Fruit fly (Drosophila melanogaster): ENCODE results near the gene mfas.

- TF ChIP-seq ttk (optimal IDR thresholded peaks at IDR 0.05) (no peak), h (optimal IDR thresholded peaks at IDR 0.05) (no peak), insv (optimal IDR thresholded peaks at IDR 0.05) (no peak), psq (optimal IDR thresholded peaks at IDR 0.05) (no peak), Myc (optimal IDR thresholded peaks at IDR 0.05) (no peak)
Observed at dm6 chr3R:11949387-11950029, 43.6 kb downstream of the mfas start, which contains the start of gene CG31211.

All from Kc167 (cell line).